Worm (Caenorhabditis elegans): ENCODE results near the gene dnj-14.

The dnj-14 gene

DNA sequence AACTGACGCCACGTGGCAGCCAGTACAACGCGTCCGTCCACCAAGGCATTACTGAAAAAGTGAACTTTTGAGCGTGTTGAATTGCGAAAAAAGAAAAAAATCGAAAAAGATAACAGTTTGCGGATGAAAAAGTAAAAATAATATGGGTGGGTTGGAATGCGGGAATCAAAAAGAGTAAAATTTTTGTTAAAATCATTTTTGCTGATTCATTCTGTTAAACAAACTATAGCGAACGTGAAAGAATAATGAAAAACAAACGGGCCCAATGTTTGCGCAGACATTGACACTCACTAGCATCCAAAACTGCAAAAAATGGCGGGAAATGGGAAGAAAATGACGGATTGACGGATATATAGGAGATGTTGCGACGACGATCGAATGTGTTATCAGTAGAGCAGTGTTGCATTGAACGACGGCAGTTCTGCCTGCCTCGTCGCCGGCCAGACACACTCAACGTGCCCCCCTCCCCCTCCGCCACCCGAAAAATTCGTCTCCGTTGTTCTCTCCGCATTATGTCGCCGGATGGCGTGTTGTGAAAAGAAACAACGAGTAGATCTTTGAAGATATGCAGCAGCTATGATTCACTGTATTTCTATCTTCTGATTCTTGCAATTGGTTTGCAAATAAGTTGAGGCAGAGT is 12.0 kb downstream of the dnj-14 start, which contains the start of gene hyl-2 (continued):
- TF ChIP-seq jun-1 (tag; optimal IDR thresholded peaks at IDR 0.05) (no peak), mep-1 (tag; optimal IDR thresholded peaks at IDR 0.05) (peak; percentile 32)

DNA sequence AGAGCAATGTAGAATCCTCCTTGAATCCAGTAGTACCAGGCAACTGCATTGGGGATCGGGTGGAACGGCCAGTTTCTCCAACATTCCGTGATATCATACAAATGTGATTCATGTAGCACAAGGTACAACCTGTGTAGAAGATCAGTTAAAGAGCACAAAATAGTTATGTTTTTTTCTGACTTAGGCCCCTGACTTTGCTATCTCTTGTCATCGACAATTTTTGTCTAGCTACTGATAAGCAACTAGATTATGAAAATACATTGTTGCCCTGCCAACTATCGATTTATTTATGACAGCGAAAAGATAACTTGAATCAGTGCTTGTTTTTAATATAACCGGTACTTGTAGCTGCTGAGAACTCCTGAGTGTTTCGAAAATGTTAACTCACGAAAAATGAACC is 13.3 kb downstream of the dnj-14 start:
- TF ChIP-seq nhr-77 (tag; optimal IDR thresholded peaks at IDR 0.05) (peak; percentile 39), arid-1 (GFP tag; conservative IDR thresholded peaks at IDR 0.05) (no peak), hif-1 (tag; optimal IDR thresholded peaks at IDR 0.05) (no peak), ceh-32 (tag; optimal IDR thresholded peaks at IDR 0.05; ENCODE audit: poor library complexity) (no peak), madf-5 (GFP tag; IDR thresholded peaks at IDR 0.05) (0 out of 4 replicates have a peak, but pooled peaks of 1 of the 2 experiments have one; percentile 39), tra-1 (GFP tag; IDR thresholded peaks at IDR 0.05) (0 out of 2 replicates have a peak, but pooled peaks have one; percentile 44), nhr-28 (tag; optimal IDR thresholded peaks at IDR 0.05) (peak; percentile 71), dve-1 (tag; optimal IDR thresholded peaks at IDR 0.05; ENCODE audit: insufficient read depth) (peak; percentile 79), daf-12 (tag; optimal IDR thresholded peaks at IDR 0.05) (no peak), dmd-6 (GFP tag; IDR thresholded peaks at IDR 0.05) (peak; percentile 66), dmd-9 (GFP tag; IDR thresholded peaks at IDR 0.05) (no peak), mdl-1 (tag; optimal IDR thresholded peaks at IDR 0.05) (peak in 1 of 2 experiments; percentile 15), nhr-41 (GFP tag; IDR thresholded peaks at IDR 0.05) (no peak), ceh-62 (tag; optimal IDR thresholded peaks at IDR 0.05) (no peak), php-3 (GFP tag; IDR thresholded peaks at IDR 0.05) (0 out of 2 replicates have a peak, but pooled peaks have one; percentile 37), lin-1 (GFP tag; IDR thresholded peaks at IDR 0.05) (no peak), zip-11 (GFP tag; IDR thresholded peaks at IDR 0.05) (no peak), T20F7.1 (GFP tag; optimal IDR thresholded peaks at IDR 0.05) (peak; percentile 20), hlh-30 (tag; optimal IDR thresholded peaks at IDR 0.05; ENCODE audit: insufficient read depth) (peak; percentile 3), pqm-1 (tag; optimal IDR thresholded peaks at IDR 0.05) (peak; percentile 67), gei-8 (GFP tag; optimal IDR thresholded peaks at IDR 0.05) (no peak), aha-1 (tag) (peak; percentile 17), nhr-76 (tag; optimal IDR thresholded peaks at IDR 0.05) (no peak), daf-16 (GFP tag; optimal IDR thresholded peaks at IDR 0.05) (no peak), daf-16 (tag; optimal IDR thresholded peaks at IDR 0.05) (peak; percentile 89), F10B5.3 (tag; optimal IDR thresholded peaks at IDR 0.05) (no peak), fkh-10 (GFP tag; optimal IDR thresholded peaks at IDR 0.05) (no peak), nhr-102 (tag; optimal IDR thresholded peaks at IDR 0.05) (peak; percentile 47), hlh-11 (tag; optimal IDR thresholded peaks at IDR 0.05) (peak; percentile 80), zip-2 (tag; optimal IDR thresholded peaks at IDR 0.05) (no peak), madf-9 (GFP tag; conservative IDR thresholded peaks at IDR 0.05) (no peak), mes-2 (tag; optimal IDR thresholded peaks at IDR 0.05; ENCODE audit: poor library complexity, severe bottlenecking) (peak; percentile 14)

DNA sequence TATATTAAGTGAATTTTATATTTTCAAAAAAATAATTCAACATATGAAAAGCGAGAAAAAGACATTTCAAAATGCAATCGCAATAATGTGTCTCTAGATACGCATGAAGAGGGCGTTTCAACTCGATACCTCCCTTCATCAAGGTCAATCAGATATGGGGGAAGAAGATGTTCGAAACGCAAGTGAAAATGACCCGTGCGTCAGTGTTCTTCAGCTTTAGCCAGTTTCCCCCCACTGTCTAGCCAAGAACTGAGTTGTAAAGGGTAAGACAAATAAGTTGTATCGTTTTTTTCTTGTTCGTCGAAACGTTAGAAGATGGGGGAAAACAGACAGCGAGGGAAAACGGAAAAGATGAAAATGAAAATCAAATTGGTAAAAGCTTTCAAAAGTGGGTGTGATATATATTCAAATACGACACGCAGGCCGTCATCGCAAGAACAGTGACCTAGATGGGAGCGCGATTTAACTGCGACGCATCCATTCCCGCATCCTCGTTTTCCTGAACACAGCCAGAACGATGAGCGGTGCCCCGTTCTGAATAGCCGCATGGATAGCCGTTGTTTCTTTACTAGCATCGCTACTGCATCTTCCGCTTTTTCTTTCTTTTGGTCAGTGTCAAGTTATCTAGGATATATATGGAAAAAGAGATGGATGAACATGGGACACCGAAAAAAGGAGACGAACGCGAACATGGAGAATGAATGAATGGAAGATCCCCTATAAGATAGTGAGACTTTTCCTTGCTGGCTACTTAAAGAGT is 16.8 kb downstream of the dnj-14 start:
- TF ChIP-seq tag-97 (GFP tag; IDR thresholded peaks at IDR 0.05) (no peak), dmd-9 (GFP tag; IDR thresholded peaks at IDR 0.05) (no peak), daf-16 (GFP tag; optimal IDR thresholded peaks at IDR 0.05) (no peak), daf-16 (tag; optimal IDR thresholded peaks at IDR 0.05) (no peak), nhr-111 (GFP tag; optimal IDR thresholded peaks at IDR 0.05) (no peak), dve-1 (tag; optimal IDR thresholded peaks at IDR 0.05; ENCODE audit: insufficient read depth) (no peak), daf-8 (GFP tag; IDR thresholded peaks at IDR 0.05) (no peak), T20F7.1 (GFP tag; optimal IDR thresholded peaks at IDR 0.05) (no peak), F26F4.8 (GFP tag; conservative IDR thresholded peaks at IDR 0.05) (no peak), nhr-10 (tag; optimal IDR thresholded peaks at IDR 0.05) (no peak), unc-39 (tag; optimal IDR thresholded peaks at IDR 0.05) (no peak), F44E2.7 (GFP tag; IDR thresholded peaks at IDR 0.05) (no peak), ztf-11 (tag; optimal IDR thresholded peaks at IDR 0.05) (no peak), mes-2 (tag; optimal IDR thresholded peaks at IDR 0.05; ENCODE audit: poor library complexity, severe bottlenecking) (no peak), attf-4 (tag; optimal IDR thresholded peaks at IDR 0.05) (no peak)

All from whole organism, L4 larva.